Fruit fly (Drosophila melanogaster): ENCODE data around the gene Nph.

dm6 chr3R:30004648-30005047 is at the start of gene Nph, which contains the start of gene Nlp:
- TF ChIP-seq CG15710 (tag; optimal IDR thresholded peaks at IDR 0.05) = no peak
- TF ChIP-seq CG17806 (tag; optimal IDR thresholded peaks at IDR 0.05) = no peak
- TF ChIP-seq CG32121 (GFP tag; IDR thresholded peaks at IDR 0.05) = no peak
- no peak for TF ChIP-seq gl (tag; optimal IDR thresholded peaks at IDR 0.05)
- TF ChIP-seq CG8159 (tag; optimal IDR thresholded peaks at IDR 0.05) = no peak
- no peak for TF ChIP-seq CG12605 (GFP tag; IDR thresholded peaks at IDR 0.05)
